Worm (Caenorhabditis elegans): Measurements from ENCODE around the gene lin-8.
A peak's percentile ranks its signal among the peaks of the same experiment; 100 is the strongest.
"Not testable (repeated sequence)": the region's sequence is repeated elsewhere in the genome, so short reads cannot be mapped to it uniquely, and the experiment has no call there.

Gene lin-8

ce11 chrII:3020899-3021298 lies 35.7 kb upstream of the lin-8 start:
- no peak for TF ChIP-seq fkh-2 (tag; optimal IDR thresholded peaks at IDR 0.05)

DNA sequence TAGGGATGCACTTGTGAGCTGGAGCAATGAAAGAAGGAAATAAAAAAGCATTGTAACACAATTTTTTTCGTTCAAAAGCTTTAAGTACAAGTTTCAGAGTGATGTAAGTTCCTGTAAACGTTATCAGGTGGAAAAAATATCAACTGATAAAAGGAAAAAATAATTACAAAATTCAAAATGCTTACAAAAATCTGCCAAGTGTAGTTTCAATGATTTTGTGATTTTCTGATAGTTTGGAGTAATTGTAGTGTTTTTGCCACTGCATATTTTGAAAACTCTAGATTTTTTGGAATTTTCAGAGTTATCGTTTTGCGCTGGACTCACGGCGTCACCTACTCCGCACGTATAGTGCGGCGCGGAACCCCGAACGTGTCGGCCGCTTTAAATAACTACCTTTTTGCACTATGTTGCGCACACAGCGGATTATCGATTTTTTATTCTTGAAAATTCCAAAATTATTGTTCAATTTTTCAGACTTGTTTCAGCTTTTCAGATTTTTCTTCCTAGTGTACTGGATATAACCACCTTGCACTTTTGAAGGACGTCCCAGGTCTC lies 33.2 kb upstream of the lin-8 start, which contains the start of gene clec-2:
Gene clec-2 (minus strand): TSS at position 51 of the 555 bp plus-strand sequence.
- no peak for TF ChIP-seq nhr-237 (tag; optimal IDR thresholded peaks at IDR 0.05)

DNA sequence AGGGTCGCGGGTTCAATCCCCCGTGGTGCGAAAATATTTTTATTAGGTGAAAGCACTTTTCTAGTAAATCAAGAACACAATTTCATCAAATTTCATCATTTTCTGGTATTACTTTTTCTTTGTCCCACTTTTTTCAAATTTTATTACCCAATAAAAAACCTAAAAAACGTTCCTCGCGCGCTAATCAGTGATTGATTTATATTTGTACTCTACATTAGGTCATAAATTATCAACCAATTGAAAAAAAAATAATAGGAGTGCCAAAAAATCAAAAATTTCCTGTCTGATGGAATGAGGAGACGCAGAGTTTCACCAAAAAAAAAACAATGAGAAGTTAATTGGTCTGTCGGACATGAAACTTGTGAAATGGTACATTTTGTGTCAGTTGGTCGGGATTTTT lies 32.0 kb upstream of the lin-8 start:
- TF ChIP-seq R02D3.7 (tag; optimal IDR thresholded peaks at IDR 0.05), result no peak
- no peak for TF ChIP-seq ztf-4 (tag; optimal IDR thresholded peaks at IDR 0.05)
- no peak for TF ChIP-seq ceh-28 (tag; optimal IDR thresholded peaks at IDR 0.05)
- no peak for TF ChIP-seq egl-5 (tag; optimal IDR thresholded peaks at IDR 0.05)
- TF ChIP-seq nhr-28 (tag; optimal IDR thresholded peaks at IDR 0.05), result no peak
- TF ChIP-seq lin-15B (tag; optimal IDR thresholded peaks at IDR 0.05), result no peak
- no peak for TF ChIP-seq nhr-25 (tag; optimal IDR thresholded peaks at IDR 0.05)
- TF ChIP-seq nhr-237 (tag; optimal IDR thresholded peaks at IDR 0.05), result no peak
- TF ChIP-seq lsy-12 (tag; optimal IDR thresholded peaks at IDR 0.05), result no peak
- TF ChIP-seq nhr-23 (tag; optimal IDR thresholded peaks at IDR 0.05), result no peak
- no peak for TF ChIP-seq hmg-11 (tag; optimal IDR thresholded peaks at IDR 0.05)
- no peak for TF ChIP-seq daf-12 (tag; optimal IDR thresholded peaks at IDR 0.05)
- no peak for TF ChIP-seq tbx-2 (tag; optimal IDR thresholded peaks at IDR 0.05)
- no peak for TF ChIP-seq ztf-11 (tag; optimal IDR thresholded peaks at IDR 0.05)

DNA sequence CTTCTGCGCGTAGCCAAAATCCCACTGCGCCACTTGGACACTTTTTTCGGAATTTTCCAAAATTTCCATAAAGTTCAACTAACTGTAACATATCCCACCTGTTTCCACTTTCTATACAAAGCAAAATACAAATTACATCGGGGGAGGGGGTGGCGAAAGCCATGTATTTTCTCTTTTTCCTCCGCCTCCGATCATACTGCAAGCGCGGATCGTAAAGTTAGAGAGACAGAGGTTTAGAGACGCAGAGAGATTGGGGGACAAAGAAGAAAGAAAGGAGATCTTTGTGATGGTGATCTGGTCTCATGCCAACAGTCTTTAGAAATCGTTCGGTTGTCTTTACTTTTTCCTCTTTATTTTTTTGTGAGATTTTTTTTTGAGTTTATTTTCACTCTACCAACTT lies 28.4 kb upstream of the lin-8 start:
- TF ChIP-seq nhr-25 (tag; optimal IDR thresholded peaks at IDR 0.05), result peak; percentile 43
- TF ChIP-seq ama-1 (optimal IDR thresholded peaks at IDR 0.05), result no peak

DNA sequence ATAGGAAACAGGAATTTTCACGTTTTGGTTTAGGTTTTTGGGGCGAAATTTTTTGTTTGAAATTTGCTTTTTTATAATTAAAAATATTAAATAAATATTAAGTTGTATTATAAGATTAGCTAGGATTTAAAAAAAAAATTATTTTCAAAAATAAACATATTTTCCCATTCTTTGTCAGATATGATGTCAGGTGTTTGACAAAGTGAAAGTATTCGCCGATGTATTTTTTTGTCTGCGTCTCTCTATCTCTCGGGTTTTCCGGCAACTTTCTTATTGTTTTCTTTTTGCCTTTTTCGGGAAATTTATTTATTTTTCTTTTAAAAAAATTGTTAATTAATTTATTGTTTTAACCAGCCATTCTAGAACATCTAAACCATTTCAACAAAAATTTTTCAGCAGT lies 26.2 kb upstream of the lin-8 start:
- TF ChIP-seq pha-4 (tag; optimal IDR thresholded peaks at IDR 0.05) (no peak), skn-1 (tag; optimal IDR thresholded peaks at IDR 0.05) (no peak), nhr-25 (tag; optimal IDR thresholded peaks at IDR 0.05) (no peak), ceh-82 (tag; optimal IDR thresholded peaks at IDR 0.05) (no peak)

- not testable (repeated sequence) for TF ChIP-seq nhr-11 (tag; optimal IDR thresholded peaks at IDR 0.05); ceh-82 (tag; optimal IDR thresholded peaks at IDR 0.05); unc-62 (GFP tag; optimal IDR thresholded peaks at IDR 0.05)
Observed at ce11 chrII:3032480-3032879, 24.1 kb upstream of the lin-8 start, which contains the start of gene B0454.6. TSS of gene B0454.6 (plus strand) at chrII:3032780.

- TF ChIP-seq nhr-43 (tag; optimal IDR thresholded peaks at IDR 0.05; ENCODE audit: poor library complexity, severe bottlenecking), result no peak
- TF ChIP-seq nhr-11 (tag; optimal IDR thresholded peaks at IDR 0.05), result no peak
- no peak for TF ChIP-seq fkh-2 (tag; optimal IDR thresholded peaks at IDR 0.05)
- no peak for TF ChIP-seq pha-4 (tag; optimal IDR thresholded peaks at IDR 0.05)
- TF ChIP-seq mml-1 (tag; optimal IDR thresholded peaks at IDR 0.05), result no peak
- no peak for TF ChIP-seq unc-62 (GFP tag; optimal IDR thresholded peaks at IDR 0.05)
- TF ChIP-seq ceh-9 (tag; optimal IDR thresholded peaks at IDR 0.05), result no peak
- no peak for TF ChIP-seq elt-3 (tag; optimal IDR thresholded peaks at IDR 0.05)
- TF ChIP-seq ceh-28 (tag; optimal IDR thresholded peaks at IDR 0.05), result no peak
- TF ChIP-seq ceh-16 (tag; optimal IDR thresholded peaks at IDR 0.05), result no peak
- no peak for TF ChIP-seq nhr-28 (tag; optimal IDR thresholded peaks at IDR 0.05)
- TF ChIP-seq zag-1 (tag; optimal IDR thresholded peaks at IDR 0.05), result no peak
- no peak for TF ChIP-seq elt-2 (tag; optimal IDR thresholded peaks at IDR 0.05)
- TF ChIP-seq nhr-67 (tag; optimal IDR thresholded peaks at IDR 0.05), result no peak
- no peak for TF ChIP-seq daf-12 (tag; optimal IDR thresholded peaks at IDR 0.05)
- TF ChIP-seq skn-1 (tag; optimal IDR thresholded peaks at IDR 0.05), result no peak
Observed at ce11 chrII:3034914-3035313, 21.7 kb upstream of the lin-8 start.

ce11 chrII:3036344-3036743 lies 20.3 kb upstream of the lin-8 start:
- TF ChIP-seq sea-2 (GFP tag; optimal IDR thresholded peaks at IDR 0.05), result no peak

All from whole organism, L3 larva.